Fruit fly (Drosophila melanogaster): Measurements from ENCODE around the gene CG10750.

DNA sequence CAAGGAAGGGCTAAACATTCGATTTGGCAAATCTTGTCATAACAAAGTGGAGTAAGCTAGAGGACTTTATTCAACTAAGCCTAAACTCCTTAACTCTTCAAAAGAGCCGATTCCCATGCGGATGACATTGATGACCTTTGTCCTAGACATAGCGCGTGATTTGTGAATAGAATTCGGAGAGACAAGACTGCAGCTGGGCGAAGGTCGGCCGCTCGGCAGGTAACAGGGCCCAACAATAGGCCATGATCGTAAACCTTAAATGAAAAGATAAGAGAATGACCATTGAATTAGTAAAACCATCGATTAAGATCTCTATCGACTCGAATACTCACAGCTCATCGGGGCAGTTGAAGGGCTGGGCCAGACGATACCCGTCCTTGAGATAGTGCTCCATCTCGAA lies 39.0 kb downstream of the CG10750 start:
- TF ChIP-seq rgr (GFP tag; optimal IDR thresholded peaks at IDR 0.05), result no peak
- TF ChIP-seq psq (GFP tag; optimal IDR thresholded peaks at IDR 0.05), result no peak
- no peak for TF ChIP-seq sv (GFP tag; optimal IDR thresholded peaks at IDR 0.05)
- no peak for TF ChIP-seq Myc (optimal IDR thresholded peaks at IDR 0.05)
- TF ChIP-seq CrebA (GFP tag; optimal IDR thresholded peaks at IDR 0.05; ENCODE audit: borderline replicate concordance), result no peak

Measured in whole organism, wandering third instar larva.